Fruit fly (Drosophila melanogaster): ENCODE results near the gene RfC38.

The RfC38 gene

dm6 chr2L:11113011-11113528 is 17.4 kb downstream of the RfC38 start, which contains the start of gene Idua (continued):
- TF ChIP-seq NFAT (GFP tag; IDR thresholded peaks at IDR 0.05) (0 out of 2 replicates have a peak, but pooled peaks have one; percentile 12), CG1602 (GFP tag; optimal IDR thresholded peaks at IDR 0.05) (peak; percentile 21), MBD-R2 (GFP tag; IDR thresholded peaks at IDR 0.05) (0 out of 2 replicates have a peak, but pooled peaks have one; percentile 6), CG17612 (GFP tag; IDR thresholded peaks at IDR 0.05) (no peak), sens (GFP tag) (peak; percentile 90), Nf-YA (GFP tag; IDR thresholded peaks at IDR 0.05) (no peak), amos (GFP tag; IDR thresholded peaks at IDR 0.05; ENCODE audit: partially characterized antibody) (no peak), CG4820 (GFP tag; optimal IDR thresholded peaks at IDR 0.05) (peak; percentile 52), Usf (GFP tag; optimal IDR thresholded peaks at IDR 0.05) (no peak), al (GFP tag; IDR thresholded peaks at IDR 0.05) (peak; percentile 39; the same call in 1 of the 2 replicates), CG7928 (GFP tag; optimal IDR thresholded peaks at IDR 0.05) (no peak), tx (GFP tag; optimal IDR thresholded peaks at IDR 0.05) (no peak), Ets65A (GFP tag) (peak; percentile 90), ase (GFP tag; IDR thresholded peaks at IDR 0.05) (peak; percentile 67), unpg (GFP tag; optimal IDR thresholded peaks at IDR 0.05) (no peak), btn (GFP tag; optimal IDR thresholded peaks at IDR 0.05) (no peak), PHDP (tag; optimal IDR thresholded peaks at IDR 0.05) (peak; percentile 76), prd (optimal IDR thresholded peaks at IDR 0.05) (no peak), prd (GFP tag; IDR thresholded peaks at IDR 0.05) (peak; percentile 58), cas (GFP tag; IDR thresholded peaks at IDR 0.05) (peak; percentile 13; the same call in 1 of the 2 replicates), Mad (GFP tag; optimal IDR thresholded peaks at IDR 0.05) (no peak), BtbVII (GFP tag; optimal IDR thresholded peaks at IDR 0.05) (peak; percentile 80), Oli (tag; optimal IDR thresholded peaks at IDR 0.05) (peak; percentile 78), wor (GFP tag; IDR thresholded peaks at IDR 0.05) (no peak), CG30403 (GFP tag; optimal IDR thresholded peaks at IDR 0.05) (peak; percentile 77), CG17359 (tag; optimal IDR thresholded peaks at IDR 0.05) (peak; percentile 69), CG10565 (GFP tag; optimal IDR thresholded peaks at IDR 0.05) (no peak), Oaz (GFP tag; IDR thresholded peaks at IDR 0.05) (0 out of 2 replicates have a peak, but pooled peaks have one; percentile 5), CG13894 (tag; optimal IDR thresholded peaks at IDR 0.05) (peak; percentile 22), CG4854 (GFP tag; optimal IDR thresholded peaks at IDR 0.05) (peak; percentile 7), dysf (GFP tag; IDR thresholded peaks at IDR 0.05) (peak; percentile 66; the same call in 2 of the 3 replicates), CG14710 (tag; optimal IDR thresholded peaks at IDR 0.05) (peak; percentile 48), CG6654 (GFP tag; optimal IDR thresholded peaks at IDR 0.05) (peak; percentile 2), CG14667 (GFP tag; IDR thresholded peaks at IDR 0.05) (peak; percentile 53), CG12942 (GFP tag; optimal IDR thresholded peaks at IDR 0.05) (peak; percentile 38), ap (GFP tag; IDR thresholded peaks at IDR 0.05) (no peak), CG1233 (GFP tag; optimal IDR thresholded peaks at IDR 0.05) (peak; percentile 58), scrt (GFP tag; optimal IDR thresholded peaks at IDR 0.05) (peak; percentile 98), ranshi (GFP tag; IDR thresholded peaks at IDR 0.05) (0 out of 2 replicates have a peak, but pooled peaks have one; percentile 18), CG12219 (GFP tag; optimal IDR thresholded peaks at IDR 0.05) (peak; percentile 66), ara (GFP tag; IDR thresholded peaks at IDR 0.05) (0 out of 2 replicates have a peak, but pooled peaks have one; percentile 3), Fer3 (tag; optimal IDR thresholded peaks at IDR 0.05) (peak; percentile 53), gsb (GFP tag; IDR thresholded peaks at IDR 0.05) (peak; percentile 40; the same call in 1 of the 2 replicates), CG11504 (tag; optimal IDR thresholded peaks at IDR 0.05) (no peak), bsh (GFP tag; optimal IDR thresholded peaks at IDR 0.05) (peak; percentile 57 to 64), CG6175 (GFP tag; IDR thresholded peaks at IDR 0.05) (0 out of 3 replicates have a peak, but pooled peaks have one; percentile 52), Six4 (GFP tag; optimal IDR thresholded peaks at IDR 0.05) (peak; percentile 57), dmrt11E (tag; optimal IDR thresholded peaks at IDR 0.05) (peak; percentile 33), CG12769 (tag; optimal IDR thresholded peaks at IDR 0.05) (no peak), Hr39 (optimal IDR thresholded peaks at IDR 0.05) (no peak), CG9797 (GFP tag; optimal IDR thresholded peaks at IDR 0.05) (no peak)
